Fruit fly (Drosophila melanogaster) whole organism, embryonic: ENCODE data around the gene pico.

Source experiments
- Antp ChIP-seq: fragments of 200-800 bp; sonication (Bioruptor generic); optimal IDR thresholded peaks from 3 replicates; lab custom pipeline; 2016; ENCODE audit warnings: missing biosample characterization, missing genetic modification characterization
- Asciz ChIP-seq: fragments of 200-800 bp; sonication (Bioruptor generic); optimal IDR thresholded peaks from 2 replicates; lab custom pipeline; 2017; ENCODE audit warnings: missing biosample characterization, mild to moderate bottlenecking, missing genetic modification characterization, missing genetic modification reagents
- B-H2 ChIP-seq: fragments of 200-800 bp; sonication (Bioruptor generic); optimal IDR thresholded peaks from 2 replicates; lab custom pipeline; 2018; ENCODE audit warnings: missing biosample characterization, mild to moderate bottlenecking, missing genetic modification characterization
- Bdp1 ChIP-seq: fragments of 200-800 bp; sonication (Bioruptor generic); optimal IDR thresholded peaks from 3 replicates; lab custom pipeline; 2016; ENCODE audit warnings: missing biosample characterization, missing genetic modification characterization
- CG10147 ChIP-seq: fragments of 200-800 bp; sonication (Bioruptor generic); optimal IDR thresholded peaks from 2 replicates; lab custom pipeline; 2019; ENCODE audit warnings: missing biosample characterization, mild to moderate bottlenecking, missing genetic modification characterization, moderate library complexity
- CG10321 ChIP-seq: fragments of 200-800 bp; sonication (Bioruptor generic); IDR thresholded peaks from 2 replicates; pipeline ENCODE4 v1.3.6; 2022; ENCODE audit warnings: missing biosample characterization, missing genetic modification characterization
- CG13296 ChIP-seq: fragments of 200-800 bp; sonication (Bioruptor generic); optimal IDR thresholded peaks from 3 replicates; lab custom pipeline; 2018; ENCODE audit warnings: missing biosample characterization, mild to moderate bottlenecking, missing genetic modification characterization
- CG13624 ChIP-seq: fragments of 200-800 bp; sonication (Bioruptor generic); optimal IDR thresholded peaks from 2 replicates; lab custom pipeline; 2016; ENCODE audit warnings: missing biosample characterization, missing genetic modification characterization
- CG13775 ChIP-seq: fragments of 200-800 bp; sonication (Bioruptor generic); optimal IDR thresholded peaks from 3 replicates; lab custom pipeline; 2017; ENCODE audit warnings: missing biosample characterization, mild to moderate bottlenecking, missing genetic modification characterization
- CG15601 ChIP-seq: fragments of 200-800 bp; sonication (Bioruptor generic); optimal IDR thresholded peaks from 3 replicates; lab custom pipeline; 2019; ENCODE audit warnings: missing biosample characterization, mild to moderate bottlenecking, missing genetic modification characterization, moderate library complexity
- CG17361 ChIP-seq: fragments of 200-800 bp; sonication (Bioruptor generic); IDR thresholded peaks from 3 replicates; pipeline ENCODE4 v1.3.6; 2022; ENCODE audit warnings: missing biosample characterization, missing genetic modification characterization
- CG17385 ChIP-seq: fragments of 200-800 bp; sonication (Bioruptor generic); optimal IDR thresholded peaks from 3 replicates; lab custom pipeline; 2018; ENCODE audit warnings: missing biosample characterization, mild to moderate bottlenecking, missing genetic modification characterization
- CG17802 ChIP-seq: fragments of 200-800 bp; sonication (Bioruptor generic); optimal IDR thresholded peaks from 2 replicates; lab custom pipeline; 2018; ENCODE audit warnings: missing biosample characterization, mild to moderate bottlenecking, missing genetic modification characterization, moderate library complexity
- CG2116 ChIP-seq: fragments of 200-800 bp; sonication (Bioruptor generic); optimal IDR thresholded peaks from 3 replicates; lab custom pipeline; 2018; ENCODE audit warnings: missing biosample characterization, mild to moderate bottlenecking, missing genetic modification characterization
- CG2129 ChIP-seq: fragments of 200-800 bp; sonication (Bioruptor generic); IDR thresholded peaks from 2 replicates; pipeline ENCODE4 v1.3.6; 2022; ENCODE audit warnings: missing biosample characterization, missing genetic modification characterization; ENCODE audit not compliant: partially characterized antibody
- CG30403 ChIP-seq: fragments of 200-800 bp; sonication (Bioruptor generic); optimal IDR thresholded peaks from 3 replicates; lab custom pipeline; 2016; ENCODE audit warnings: missing biosample characterization, missing genetic modification characterization
- CG30431 ChIP-seq: fragments of 200-800 bp; sonication (Bioruptor generic); optimal IDR thresholded peaks from 2 replicates; lab custom pipeline; 2017; ENCODE audit warnings: missing biosample characterization, missing genetic modification characterization
- CG31224 ChIP-seq: fragments of 200-800 bp; sonication (Bioruptor generic); IDR thresholded peaks from 2 replicates; pipeline ENCODE4 v1.3.6; 2022; ENCODE audit warnings: missing biosample characterization, missing genetic modification characterization
- CG6791 ChIP-seq: fragments of 200-800 bp; sonication (Bioruptor generic); IDR thresholded peaks from 3 replicates; pipeline ENCODE4 v1.3.6; 2022; ENCODE audit warnings: missing biosample characterization, missing genetic modification characterization; ENCODE audit not compliant: partially characterized antibody
- CG7357 ChIP-seq: fragments of 200-800 bp; sonication (Bioruptor generic); IDR thresholded peaks from 3 replicates; pipeline ENCODE4 v1.3.6; 2022; ENCODE audit warnings: missing biosample characterization, missing genetic modification characterization
- CG7372 ChIP-seq: fragments of 200-800 bp; sonication (Bioruptor generic); IDR thresholded peaks from 2 replicates; pipeline ENCODE4 v1.3.6; 2022; ENCODE audit warnings: missing biosample characterization, missing genetic modification characterization
- CG7963 ChIP-seq: fragments of 200-800 bp; sonication (Bioruptor generic); IDR thresholded peaks from 3 replicates; pipeline ENCODE4 v1.3.6; 2022; ENCODE audit warnings: missing biosample characterization, missing genetic modification characterization; ENCODE audit not compliant: partially characterized antibody
- CG8478 ChIP-seq: fragments of >200 bp; optimal IDR thresholded peaks from 2 replicates; lab custom pipeline; 2018
- CG9797 ChIP-seq: fragments of 200-800 bp; sonication (Bioruptor generic); optimal IDR thresholded peaks from 3 replicates; lab custom pipeline; 2018; ENCODE audit warnings: missing biosample characterization, mild to moderate bottlenecking, missing genetic modification characterization
- CG9932 ChIP-seq: fragments of 200-800 bp; sonication (Bioruptor generic); IDR thresholded peaks from 2 replicates; pipeline ENCODE4 v1.3.6; 2022; ENCODE audit warnings: missing biosample characterization, missing genetic modification characterization
- Chrac-16 ChIP-seq: fragments of 200-800 bp; sonication (Bioruptor generic); optimal IDR thresholded peaks from 3 replicates; lab custom pipeline; 2016; ENCODE audit warnings: missing biosample characterization, missing genetic modification characterization
- Drgx ChIP-seq: fragments of 200-800 bp; sonication (Bioruptor generic); IDR thresholded peaks from 2 replicates; pipeline ENCODE4 v1.3.6; 2022; ENCODE audit warnings: missing biosample characterization, missing genetic modification characterization
- Fer3 ChIP-seq: fragments of 200-800 bp; sonication (Bioruptor generic); optimal IDR thresholded peaks from 2 replicates; lab custom pipeline; 2018; ENCODE audit warnings: missing biosample characterization, mild to moderate bottlenecking, missing genetic modification characterization, moderate library complexity
- Gsc ChIP-seq: fragments of 200-800 bp; sonication (Bioruptor generic); IDR thresholded peaks from 2 replicates; pipeline ENCODE4 v1.3.6; 2022; ENCODE audit warnings: missing biosample characterization, missing genetic modification characterization
- Opbp ChIP-seq: fragments of 200-800 bp; sonication (Bioruptor generic); IDR thresholded peaks from 3 replicates; pipeline ENCODE4 v1.3.6; 2022; ENCODE audit warnings: missing biosample characterization, missing genetic modification characterization; ENCODE audit not compliant: partially characterized antibody
- Poxn ChIP-seq: fragments of 200-800 bp; sonication (Bioruptor generic); IDR thresholded peaks from 2 replicates; pipeline ENCODE4 v1.3.6; 2022; ENCODE audit warnings: missing biosample characterization, missing genetic modification characterization
- Rfx ChIP-seq: fragments of 200-800 bp; sonication (Bioruptor generic); IDR thresholded peaks from 2 replicates; pipeline ENCODE4 v1.3.6; 2022; ENCODE audit warnings: missing biosample characterization, missing genetic modification characterization
- Side ChIP-seq: fragments of 200-800 bp; sonication (Bioruptor generic); optimal IDR thresholded peaks from 2 replicates; lab custom pipeline; 2016; ENCODE audit warnings: missing biosample characterization, missing genetic modification characterization
- Six4 ChIP-seq: fragments of 200-800 bp; sonication (Bioruptor generic); optimal IDR thresholded peaks from 2 replicates; lab custom pipeline; 2016; ENCODE audit warnings: missing biosample characterization, missing genetic modification characterization
- al ChIP-seq: fragments of 200-800 bp; sonication (Bioruptor generic); IDR thresholded peaks from 2 replicates; pipeline ENCODE4 v1.3.6; 2022; ENCODE audit warnings: missing biosample characterization, missing genetic modification characterization
- ap ChIP-seq: fragments of 200-800 bp; sonication (Bioruptor generic); IDR thresholded peaks from 2 replicates; pipeline ENCODE4 v1.3.6; 2022; ENCODE audit warnings: missing biosample characterization, missing genetic modification characterization
- cad ChIP-seq: fragments of >200 bp; optimal IDR thresholded peaks from 2 replicates; lab custom pipeline; 2017; ENCODE audit warnings: missing biosample characterization, missing genetic modification characterization
- cato ChIP-seq: fragments of 200-800 bp; sonication (Bioruptor generic); optimal IDR thresholded peaks from 2 replicates; lab custom pipeline; 2016; ENCODE audit warnings: missing biosample characterization, missing genetic modification characterization, borderline replicate concordance
- chif ChIP-seq, 2 experiments: fragments of 200-800 bp; sonication (Bioruptor generic); optimal IDR thresholded peaks; 3 replicates each; lab custom pipeline; 2016; ENCODE audit warnings: missing biosample characterization in 2 of 2, missing genetic modification characterization in 2 of 2
- dmrt99B ChIP-seq: fragments of 200-800 bp; sonication (Bioruptor generic); optimal IDR thresholded peaks from 2 replicates; lab custom pipeline; 2018; ENCODE audit warnings: missing biosample characterization, mild to moderate bottlenecking, missing genetic modification characterization, moderate library complexity
- gcm2 ChIP-seq: fragments of 200-800 bp; sonication (Bioruptor generic); optimal IDR thresholded peaks from 2 replicates; lab custom pipeline; 2016; ENCODE audit warnings: missing biosample characterization, missing genetic modification characterization
- gsb-n ChIP-seq: fragments of 200-800 bp; sonication (Bioruptor generic); optimal IDR thresholded peaks from 3 replicates; lab custom pipeline; 2018; ENCODE audit warnings: missing biosample characterization, mild to moderate bottlenecking, missing genetic modification characterization
- ham ChIP-seq: fragments of 200-800 bp; sonication (Bioruptor generic); IDR thresholded peaks from 2 replicates; pipeline ENCODE4 v1.3.6; 2022; ENCODE audit warnings: missing biosample characterization, missing genetic modification characterization
- lola ChIP-seq, 3 experiments: fragments of >200 bp in 2 of 3; fragments of 200-800 bp in 1 of 3; sonication (Bioruptor generic) in 1 of 3; optimal IDR thresholded peaks; 2 replicates each; lab custom pipeline; 2017 to 2019; ENCODE audit warnings: missing biosample characterization in 3 of 3, missing genetic modification characterization in 3 of 3, mild to moderate bottlenecking in 1 of 3, moderate library complexity in 1 of 3
- mld ChIP-seq: fragments of 200-800 bp; sonication (Bioruptor generic); IDR thresholded peaks from 3 replicates; pipeline ENCODE4 v1.3.6; 2022; ENCODE audit warnings: missing biosample characterization, missing genetic modification characterization; ENCODE audit not compliant: partially characterized antibody
- nau ChIP-seq: fragments of 200-800 bp; sonication (Bioruptor generic); optimal IDR thresholded peaks from 3 replicates; lab custom pipeline; 2017; ENCODE audit warnings: missing biosample characterization, mild to moderate bottlenecking, missing genetic modification characterization, missing genetic modification reagents
- p53 ChIP-seq: fragments of 200-800 bp; sonication (Bioruptor generic); optimal IDR thresholded peaks from 2 replicates; lab custom pipeline; 2016; ENCODE audit warnings: missing biosample characterization, missing genetic modification characterization
- pfk ChIP-seq: fragments of 200-800 bp; sonication (Bioruptor generic); optimal IDR thresholded peaks from 2 replicates; lab custom pipeline; 2018; ENCODE audit warnings: missing biosample characterization, mild to moderate bottlenecking, missing genetic modification characterization, moderate library complexity
- pros ChIP-seq: fragments of 200-800 bp; sonication (Bioruptor generic); optimal IDR thresholded peaks from 3 replicates; lab custom pipeline; 2019; ENCODE audit warnings: missing biosample characterization, mild to moderate bottlenecking, missing genetic modification characterization, moderate library complexity
- slbo ChIP-seq: fragments of 200-800 bp; sonication (Bioruptor generic); IDR thresholded peaks from 2 replicates; pipeline ENCODE4 v1.3.6; 2022; ENCODE audit warnings: missing biosample characterization, missing genetic modification characterization
- tgo ChIP-seq: fragments of 200-800 bp; sonication (Bioruptor generic); IDR thresholded peaks from 3 replicates; pipeline ENCODE4 v1.3.6; 2022; ENCODE audit warnings: missing biosample characterization, missing genetic modification characterization
- vfl ChIP-seq: fragments of 200-800 bp; sonication (Bioruptor generic); optimal IDR thresholded peaks from 2 replicates; lab custom pipeline; 2016; ENCODE audit warnings: missing biosample characterization, missing genetic modification characterization

pico gene

DNA sequence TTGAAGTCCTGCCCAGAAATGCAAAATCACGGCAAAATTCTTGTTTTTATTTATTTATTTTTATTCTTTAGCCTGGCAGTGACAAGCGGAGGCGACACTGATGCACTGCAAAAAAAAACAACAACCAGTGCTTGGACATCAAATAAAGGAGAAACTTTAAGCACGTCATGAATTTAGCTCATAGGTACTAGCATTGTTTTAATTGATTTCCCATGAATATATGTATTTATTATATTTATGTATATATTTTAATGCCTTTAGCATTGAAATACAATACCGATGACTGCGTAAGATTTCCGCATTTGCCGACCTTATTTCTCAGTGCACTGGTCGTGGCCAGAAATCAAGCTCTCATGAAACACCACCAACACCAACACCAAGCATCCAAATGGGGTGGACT is 33.2 kb downstream of the pico start (continued):
- TF ChIP-seq ham (GFP tag; lab: Robert Waterston, UW) (no peak), Fer3 (no peak), Six4 (GFP tag; lab: Kevin White, UChicago) (no peak), CG17385 (GFP tag; lab: Kevin White, UChicago) (peak; percentile 11), Bdp1 (no peak), CG7357 (GFP tag; lab: Robert Waterston, UW) (no peak), Rfx (GFP tag; lab: Robert Waterston, UW) (no peak), CG30431 (GFP tag; lab: Kevin White, UChicago) (no peak), Poxn (no peak), CG13775 (GFP tag; lab: Kevin White, UChicago) (no peak), gsb-n (tag; lab: Kevin White, UChicago) (no peak), CG17361 (peak; percentile 31; the same call in 1 of the 3 replicates), lola (GFP tag; optimal IDR thresholded peaks at IDR 0.05; lab: Kevin White, UChicago) (no peak), CG6791 (GFP tag; lab: Robert Waterston, UW) (no peak), ap (GFP tag; lab: Robert Waterston, UW) (no peak), CG10147 (no peak), CG2129 (no peak), CG8478 (lab: Kevin White, UChicago) (no peak), CG13624 (GFP tag; lab: Kevin White, UChicago) (no peak), pros (no peak), mld (GFP tag; lab: Robert Waterston, UW) (no peak), CG15601 (no peak), CG30403 (GFP tag; lab: Kevin White, UChicago) (peak; percentile 9), CG17802 (no peak), CG2116 (GFP tag; lab: Kevin White, UChicago) (no peak), slbo (GFP tag; lab: Robert Waterston, UW) (0 out of 2 replicates have a peak, but pooled peaks have one; percentile 18), Chrac-16 (no peak), CG7963 (no peak), CG9797 (no peak), Drgx (no peak), nau (GFP tag; lab: Kevin White, UChicago) (no peak), Opbp (GFP tag; lab: Robert Waterston, UW) (no peak), cad (GFP tag; lab: Kevin White, UChicago) (no peak), Side (no peak), tgo (GFP tag; lab: Robert Waterston, UW) (0 out of 3 replicates have a peak, but pooled peaks have one; percentile 22), pfk (GFP tag; lab: Kevin White, UChicago) (no peak), chif (GFP tag; optimal IDR thresholded peaks at IDR 0.05; lab: Kevin White, UChicago) (no peak), dmrt99B (tag; lab: Kevin White, UChicago) (peak; percentile 55), CG31224 (GFP tag; lab: Robert Waterston, UW) (no peak), CG10321 (GFP tag; lab: Robert Waterston, UW) (no peak), Gsc (GFP tag; lab: Robert Waterston, UW) (no peak), Antp (GFP tag; lab: Kevin White, UChicago) (no peak), Asciz (GFP tag; lab: Kevin White, UChicago) (no peak), CG13296 (GFP tag; lab: Kevin White, UChicago) (peak; percentile 1), cato (GFP tag; lab: Kevin White, UChicago) (no peak), vfl (GFP tag; lab: Kevin White, UChicago) (no peak), p53 (no peak), CG7372 (no peak), gcm2 (no peak), al (GFP tag; lab: Robert Waterston, UW) (no peak), CG9932 (GFP tag; lab: Robert Waterston, UW) (no peak), B-H2 (GFP tag; lab: Kevin White, UChicago) (no peak)
